Fruit fly (Drosophila melanogaster) whole organism, pupa: ENCODE results near the gene CG14545.

Experiments used
- CG10348 ChIP-seq: fragments of 200-800 bp; sonication (Bioruptor generic); IDR thresholded peaks from 2 replicates; pipeline ENCODE4 v1.3.6; 2022; ENCODE audit warnings: missing biosample characterization, missing genetic modification characterization
- CG12605 ChIP-seq: fragments of 200-800 bp; sonication (Bioruptor generic); IDR thresholded peaks from 2 replicates; pipeline ENCODE4 v1.3.6; 2022; ENCODE audit warnings: missing biosample characterization, missing genetic modification characterization
- CG13204 ChIP-seq: fragments of 200-800 bp; sonication (Bioruptor generic); optimal IDR thresholded peaks from 2 replicates; lab custom pipeline; 2018; ENCODE audit warnings: missing biosample characterization, mild to moderate bottlenecking, missing genetic modification characterization, moderate library complexity
- CG14655 ChIP-seq: fragments of 200-800 bp; sonication (Bioruptor generic); optimal IDR thresholded peaks from 3 replicates; lab custom pipeline; 2017; ENCODE audit warnings: mild to moderate bottlenecking, missing biosample characterization, missing genetic modification reagents, missing genetic modification characterization
- CG15710 ChIP-seq: fragments of 200-800 bp; sonication (Bioruptor generic); optimal IDR thresholded peaks from 2 replicates; lab custom pipeline; 2018; ENCODE audit warnings: missing biosample characterization, mild to moderate bottlenecking, missing genetic modification characterization, moderate library complexity
- CG17806 ChIP-seq: fragments of 200-800 bp; sonication (Bioruptor generic); optimal IDR thresholded peaks from 2 replicates; lab custom pipeline; 2018; ENCODE audit warnings: missing biosample characterization, mild to moderate bottlenecking, missing genetic modification characterization, moderate library complexity
- CG32121 ChIP-seq: fragments of 200-800 bp; sonication (Bioruptor generic); IDR thresholded peaks from 2 replicates; pipeline ENCODE4 v1.3.6; 2022; ENCODE audit warnings: missing biosample characterization, missing genetic modification characterization
- CG34367 ChIP-seq: fragments of 200-800 bp; sonication (Bioruptor generic); optimal IDR thresholded peaks from 2 replicates; lab custom pipeline; 2018; ENCODE audit warnings: missing biosample characterization, mild to moderate bottlenecking, missing genetic modification characterization
- CG4496 ChIP-seq: fragments of 200-800 bp; sonication (Bioruptor generic); IDR thresholded peaks from 3 replicates; pipeline ENCODE4 v1.3.6; 2022; ENCODE audit warnings: missing biosample characterization, missing genetic modification characterization
- CG8159 ChIP-seq: fragments of 200-800 bp; sonication (Bioruptor generic); optimal IDR thresholded peaks from 3 replicates; lab custom pipeline; 2018; ENCODE audit warnings: missing biosample characterization, mild to moderate bottlenecking, missing genetic modification characterization, moderate library complexity
- CG8301 ChIP-seq: fragments of 200-800 bp; sonication (Bioruptor generic); optimal IDR thresholded peaks from 2 replicates; lab custom pipeline; 2018; ENCODE audit warnings: missing biosample characterization, mild to moderate bottlenecking, missing genetic modification characterization
- CG9948 ChIP-seq: fragments of 200-800 bp; sonication (Bioruptor generic); optimal IDR thresholded peaks from 2 replicates; lab custom pipeline; 2018; ENCODE audit warnings: missing biosample characterization, mild to moderate bottlenecking, missing genetic modification characterization, moderate library complexity
- D1 ChIP-seq: fragments of 200-800 bp; sonication (Bioruptor generic); optimal IDR thresholded peaks from 2 replicates; lab custom pipeline; 2018; ENCODE audit warnings: missing biosample characterization, mild to moderate bottlenecking, missing genetic modification characterization, moderate library complexity
- EcR ChIP-seq: fragments of 200-800 bp; sonication (Bioruptor generic); optimal IDR thresholded peaks from 3 replicates; lab custom pipeline; 2019; ENCODE audit warnings: missing biosample characterization, missing genetic modification characterization, mild to moderate bottlenecking, moderate library complexity, missing genetic modification reagents
- Ets98B ChIP-seq: fragments of 200-800 bp; sonication (Bioruptor generic); IDR thresholded peaks from 2 replicates; pipeline ENCODE4 v1.3.6; 2022; ENCODE audit warnings: missing biosample characterization, missing genetic modification characterization
- Pif1A ChIP-seq: fragments of 200-800 bp; sonication (Bioruptor generic); optimal IDR thresholded peaks from 3 replicates; lab custom pipeline; 2016; ENCODE audit warnings: missing biosample characterization, missing genetic modification characterization
- Pif1B ChIP-seq: fragments of 200-800 bp; sonication (Bioruptor generic); optimal IDR thresholded peaks from 3 replicates; lab custom pipeline; 2016; ENCODE audit warnings: missing biosample characterization, missing genetic modification characterization
- Snoo ChIP-seq: fragments of 200-800 bp; sonication (Bioruptor generic); optimal IDR thresholded peaks from 3 replicates; lab custom pipeline; 2017; ENCODE audit warnings: missing biosample characterization, mild to moderate bottlenecking, missing genetic modification characterization, inconsistent platforms
- fd96Ca ChIP-seq: fragments of 200-800 bp; sonication (Bioruptor generic); IDR thresholded peaks from 3 replicates; pipeline ENCODE4 v1.3.6; 2022; ENCODE audit warnings: missing biosample characterization, missing genetic modification characterization
- gl ChIP-seq: fragments of 200-800 bp; sonication (Bioruptor generic); optimal IDR thresholded peaks from 2 replicates; lab custom pipeline; 2018; ENCODE audit warnings: missing biosample characterization, mild to moderate bottlenecking, missing genetic modification characterization
- rn ChIP-seq: fragments of 200-800 bp; sonication (Bioruptor generic); IDR thresholded peaks from 2 replicates; pipeline ENCODE4 v1.3.6; 2022; ENCODE audit warnings: missing biosample characterization, missing genetic modification characterization

Gene CG14545

DNA sequence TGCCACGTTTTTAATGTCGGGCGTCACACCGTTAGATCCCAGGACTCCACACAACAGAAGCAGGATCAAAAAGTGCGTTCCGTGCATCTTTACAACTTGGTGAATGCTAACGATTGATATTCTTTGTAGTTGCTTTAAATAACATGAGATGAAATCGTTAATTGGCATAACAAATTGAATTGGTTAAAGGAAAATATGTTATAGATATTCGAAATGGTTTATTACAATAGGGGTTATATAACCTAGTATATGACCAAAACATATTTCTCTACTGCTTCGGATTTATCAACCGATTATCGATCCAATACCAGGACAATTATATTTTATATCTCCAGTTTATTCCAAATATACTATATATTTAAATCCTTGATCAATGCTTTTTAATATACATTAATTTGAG, 21.5 kb downstream of the CG14545 start, which contains the start of gene Mst57Dc:
Gene Mst57Dc (minus strand): TSS at position 101 of the 400 bp plus-strand sequence.
- TF ChIP-seq CG10348 (GFP tag; lab: Robert Waterston, UW) (no peak), CG9948 (tag; lab: Kevin White, UChicago) (no peak), CG14655 (GFP tag; lab: Kevin White, UChicago) (no peak), gl (no peak), CG12605 (GFP tag; lab: Robert Waterston, UW) (no peak), CG32121 (GFP tag; lab: Robert Waterston, UW) (no peak), CG34367 (tag; lab: Kevin White, UChicago) (no peak), rn (GFP tag; lab: Robert Waterston, UW) (no peak), D1 (tag; lab: Kevin White, UChicago) (no peak), CG17806 (tag; lab: Kevin White, UChicago) (no peak), CG8301 (tag; lab: Kevin White, UChicago) (no peak), CG4496 (GFP tag; lab: Robert Waterston, UW) (no peak), fd96Ca (GFP tag; lab: Robert Waterston, UW) (no peak), Pif1A (GFP tag; lab: Kevin White, UChicago) (no peak), EcR (GFP tag; lab: Kevin White, UChicago) (no peak), Ets98B (GFP tag; lab: Robert Waterston, UW) (no peak), Pif1B (GFP tag; lab: Kevin White, UChicago) (no peak)

DNA sequence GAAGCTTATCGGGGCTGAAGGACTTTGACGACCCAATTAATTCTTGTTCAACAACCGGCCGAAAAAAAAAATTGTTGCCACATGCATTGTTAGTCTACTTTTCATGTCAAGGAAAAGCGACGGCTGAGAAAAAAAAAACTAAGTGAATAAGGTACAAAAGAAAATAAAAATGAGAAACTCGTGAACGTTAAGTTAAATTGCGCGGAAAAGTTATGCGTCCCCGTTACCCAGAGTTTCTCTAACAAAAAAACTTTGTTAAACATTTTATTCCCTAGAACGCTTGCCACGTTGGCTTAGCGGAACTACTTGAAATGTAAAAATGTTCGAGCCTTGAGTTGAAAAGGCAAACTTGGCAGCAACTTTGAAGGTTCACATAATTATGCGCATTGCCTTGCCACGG, 35.9 kb downstream of the CG14545 start, which contains the start of gene CG14354:
Gene CG14354 (plus strand): TSS at position 301 of the 400 bp plus-strand sequence.
- no peak for TF ChIP-seq CG14655 (GFP tag; lab: Kevin White, UChicago)
- no peak for TF ChIP-seq CG9948 (tag; lab: Kevin White, UChicago)
- TF ChIP-seq CG13204 (GFP tag; lab: Kevin White, UChicago): no peak
- no peak for TF ChIP-seq Snoo (tag; lab: Kevin White, UChicago)
- no peak for TF ChIP-seq CG8301 (tag; lab: Kevin White, UChicago)
- no peak for TF ChIP-seq CG34367 (tag; lab: Kevin White, UChicago)
- no peak for TF ChIP-seq EcR (GFP tag; lab: Kevin White, UChicago)
- TF ChIP-seq CG17806 (tag; lab: Kevin White, UChicago): no peak
- no peak for TF ChIP-seq fd96Ca (GFP tag; lab: Robert Waterston, UW)
- no peak for TF ChIP-seq CG12605 (GFP tag; lab: Robert Waterston, UW)
- no peak for TF ChIP-seq Pif1A (GFP tag; lab: Kevin White, UChicago)
- no peak for TF ChIP-seq CG8159 (tag; lab: Kevin White, UChicago)
- no peak for TF ChIP-seq CG4496 (GFP tag; lab: Robert Waterston, UW)
- no peak for TF ChIP-seq gl
- no peak for TF ChIP-seq rn (GFP tag; lab: Robert Waterston, UW)
- TF ChIP-seq CG32121 (GFP tag; lab: Robert Waterston, UW): no peak
- no peak for TF ChIP-seq Pif1B (GFP tag; lab: Kevin White, UChicago)
- TF ChIP-seq Ets98B (GFP tag; lab: Robert Waterston, UW): no peak
- TF ChIP-seq CG15710 (tag; lab: Kevin White, UChicago): no peak
- TF ChIP-seq D1 (tag; lab: Kevin White, UChicago): no peak
- TF ChIP-seq, all 21 proteins: peak for 0

dm6 chr3R:25811611-25812010, 39.5 kb downstream of the CG14545 start, which contains the start of the genes Acam and CG17770:
TSS of gene Acam (plus strand) at chr3R:25811911.
TSS of gene CG17770 (plus strand) at chr3R:25811911.
- TF ChIP-seq CG15710 (tag; lab: Kevin White, UChicago): no peak
- no peak for TF ChIP-seq CG14655 (GFP tag; lab: Kevin White, UChicago)
- TF ChIP-seq CG8159 (tag; lab: Kevin White, UChicago): no peak
- TF ChIP-seq CG8301 (tag; lab: Kevin White, UChicago): no peak
- TF ChIP-seq CG12605 (GFP tag; lab: Robert Waterston, UW): no peak
- TF ChIP-seq CG4496 (GFP tag; lab: Robert Waterston, UW): no peak
- no peak for TF ChIP-seq EcR (GFP tag; lab: Kevin White, UChicago)
- TF ChIP-seq CG9948 (tag; lab: Kevin White, UChicago): no peak

DNA sequence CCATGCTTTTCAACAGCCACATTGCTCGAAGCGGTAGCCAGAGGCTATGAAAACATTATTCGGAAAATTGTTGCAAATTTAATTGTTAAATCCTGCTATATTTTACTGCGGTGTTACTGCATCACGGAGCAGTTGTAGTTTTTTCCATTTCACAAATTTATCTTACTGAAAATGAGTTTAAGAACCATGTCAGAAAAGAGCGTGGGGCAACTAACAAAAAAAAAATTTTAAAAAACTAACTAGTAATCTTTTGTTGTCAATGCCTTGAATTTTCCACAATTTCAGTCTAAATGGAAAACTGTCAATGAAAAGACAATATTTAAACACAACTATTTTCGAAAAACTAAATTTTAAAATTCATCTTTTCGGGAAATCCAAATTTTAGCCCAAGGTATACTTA, 40.3 kb downstream of the CG14545 start, which contains the start of gene CG5024:
Gene CG5024 (plus strand): TSS at position 301 of the 400 bp plus-strand sequence.
- TF ChIP-seq CG15710 (tag; lab: Kevin White, UChicago) (no peak), D1 (tag; lab: Kevin White, UChicago) (no peak), Ets98B (GFP tag; lab: Robert Waterston, UW) (no peak)

DNA sequence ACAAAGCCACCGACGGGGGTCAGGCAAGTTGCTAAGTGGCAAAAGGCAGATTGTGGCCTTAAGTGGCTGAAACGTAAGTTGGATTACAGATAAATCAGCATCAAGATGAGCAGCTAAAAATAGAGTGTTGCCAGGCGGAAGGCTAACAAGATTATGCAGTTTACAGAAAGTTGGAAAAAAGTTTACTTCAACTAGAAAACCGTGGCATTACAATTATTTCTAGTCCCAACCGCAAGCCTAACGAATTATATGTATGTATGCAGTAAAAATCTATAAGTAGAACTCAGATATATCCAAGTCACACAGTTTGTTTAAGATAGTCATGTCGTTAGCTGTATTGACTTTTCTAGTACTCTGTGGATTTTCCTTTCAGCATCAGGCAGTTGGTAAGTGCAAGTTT, 44.9 kb downstream of the CG14545 start, which contains the start of gene BG642167:
Gene BG642167 (plus strand): TSS at position 301 of the 400 bp plus-strand sequence.
- TF ChIP-seq Pif1A (GFP tag; lab: Kevin White, UChicago) (no peak), CG9948 (tag; lab: Kevin White, UChicago) (no peak), D1 (tag; lab: Kevin White, UChicago) (no peak), CG34367 (tag; lab: Kevin White, UChicago) (no peak), CG17806 (tag; lab: Kevin White, UChicago) (no peak), CG32121 (GFP tag; lab: Robert Waterston, UW) (no peak), Pif1B (GFP tag; lab: Kevin White, UChicago) (no peak), CG13204 (GFP tag; lab: Kevin White, UChicago) (no peak), fd96Ca (GFP tag; lab: Robert Waterston, UW) (no peak), EcR (GFP tag; lab: Kevin White, UChicago) (no peak), rn (GFP tag; lab: Robert Waterston, UW) (no peak), CG4496 (GFP tag; lab: Robert Waterston, UW) (no peak), CG8301 (tag; lab: Kevin White, UChicago) (no peak)
